Fruit fly (Drosophila melanogaster) whole organism, embryonic: ENCODE measurements around the gene CG43116.
A peak's percentile ranks its signal among the peaks of the same experiment; 100 is the strongest.

Experiments
- Antp ChIP-seq: fragments of 200-800 bp; sonication (Bioruptor generic); optimal IDR thresholded peaks from 3 replicates; lab custom pipeline; 2016; ENCODE audit warnings: missing biosample characterization, missing genetic modification characterization
- Asciz ChIP-seq: fragments of 200-800 bp; sonication (Bioruptor generic); optimal IDR thresholded peaks from 2 replicates; lab custom pipeline; 2017; ENCODE audit warnings: missing biosample characterization, mild to moderate bottlenecking, missing genetic modification characterization, missing genetic modification reagents
- CG1024 ChIP-seq: fragments of 200-800 bp; sonication (Bioruptor generic); IDR thresholded peaks from 2 replicates; pipeline ENCODE4 v1.3.6; 2022; ENCODE audit warnings: missing biosample characterization, missing genetic modification characterization
- CG10366 ChIP-seq: fragments of 200-800 bp; sonication (Bioruptor generic); IDR thresholded peaks from 2 replicates; pipeline ENCODE4 v1.3.6; 2022; ENCODE audit warnings: missing biosample characterization, missing genetic modification characterization
- CG10654 ChIP-seq: fragments of 200-800 bp; sonication (Bioruptor generic); optimal IDR thresholded peaks from 2 replicates; lab custom pipeline; 2016; ENCODE audit warnings: missing biosample characterization, missing genetic modification characterization
- CG11398 ChIP-seq: fragments of 200-800 bp; sonication (Bioruptor generic); optimal IDR thresholded peaks from 2 replicates; lab custom pipeline; 2016; ENCODE audit warnings: missing biosample characterization, missing genetic modification characterization
- CG1233 ChIP-seq: fragments of 200-800 bp; sonication (Bioruptor generic); optimal IDR thresholded peaks from 4 replicates; lab custom pipeline; 2018; ENCODE audit warnings: missing biosample characterization, mild to moderate bottlenecking, missing genetic modification characterization
- CG15601 ChIP-seq: fragments of 200-800 bp; sonication (Bioruptor generic); optimal IDR thresholded peaks from 3 replicates; lab custom pipeline; 2019; ENCODE audit warnings: missing biosample characterization, mild to moderate bottlenecking, missing genetic modification characterization, moderate library complexity
- CG1792 ChIP-seq: fragments of 200-800 bp; sonication (Bioruptor generic); optimal IDR thresholded peaks from 2 replicates; lab custom pipeline; 2016; ENCODE audit warnings: missing biosample characterization, missing genetic modification characterization
- CG18011 ChIP-seq: fragments of 200-800 bp; sonication (Bioruptor generic); optimal IDR thresholded peaks from 2 replicates; lab custom pipeline; 2017; ENCODE audit warnings: missing biosample characterization, missing genetic modification characterization, mild to moderate bottlenecking, moderate library complexity, missing genotype
- CG3995 ChIP-seq: fragments of 200-800 bp; sonication (Bioruptor generic); optimal IDR thresholded peaks from 3 replicates; lab custom pipeline; 2016; ENCODE audit warnings: missing biosample characterization, missing genetic modification characterization
- CG4424 ChIP-seq: fragments of 200-800 bp; sonication (Bioruptor generic); optimal IDR thresholded peaks from 3 replicates; lab custom pipeline; 2016; ENCODE audit warnings: missing biosample characterization, missing genetic modification characterization
- CG5180 ChIP-seq: fragments of 200-800 bp; sonication (Bioruptor generic); optimal IDR thresholded peaks from 3 replicates; lab custom pipeline; 2017; ENCODE audit warnings: missing biosample characterization, missing genetic modification characterization, mild to moderate bottlenecking, moderate library complexity, missing genetic modification reagents
- CG7271 ChIP-seq: fragments of 200-800 bp; sonication (Bioruptor generic); optimal IDR thresholded peaks from 2 replicates; lab custom pipeline; 2018; ENCODE audit warnings: missing biosample characterization, mild to moderate bottlenecking, missing genetic modification characterization, moderate library complexity
- CHES-1-like ChIP-seq: fragments of 200-800 bp; sonication (Bioruptor generic); optimal IDR thresholded peaks from 2 replicates; lab custom pipeline; 2016; ENCODE audit warnings: missing biosample characterization, missing genetic modification characterization
- D ChIP-seq, 2 experiments: fragments of 200-800 bp in 1 of 2; fragments of >200 bp in 1 of 2; sonication (Bioruptor generic) in 1 of 2; optimal IDR thresholded peaks; 2 replicates in 1 of 2; 3 replicates in 1 of 2; lab custom pipeline; 2017; ENCODE audit warnings: mild to moderate bottlenecking in 1 of 2, missing biosample characterization in 1 of 2, missing genetic modification characterization in 1 of 2, missing genetic modification reagents in 1 of 2
- D19A ChIP-seq: fragments of 200-800 bp; optimal IDR thresholded peaks from 3 replicates; lab custom pipeline; 2019; ENCODE audit warnings: missing biosample characterization, mild to moderate bottlenecking, missing genetic modification characterization, moderate library complexity
- Gsc ChIP-seq: fragments of 200-800 bp; sonication (Bioruptor generic); IDR thresholded peaks from 2 replicates; pipeline ENCODE4 v1.3.6; 2022; ENCODE audit warnings: missing biosample characterization, missing genetic modification characterization
- HHEX ChIP-seq: fragments of 200-800 bp; sonication (Bioruptor generic); optimal IDR thresholded peaks from 3 replicates; lab custom pipeline; 2017; ENCODE audit warnings: missing biosample characterization, mild to moderate bottlenecking, missing genetic modification characterization, missing genetic modification reagents
- Hand ChIP-seq: fragments of 200-800 bp; sonication (Bioruptor generic); optimal IDR thresholded peaks from 2 replicates; lab custom pipeline; 2017; ENCODE audit warnings: mild to moderate bottlenecking, missing biosample characterization, missing genetic modification reagents, missing genetic modification characterization
- Kr ChIP-seq: fragments of 200-800 bp; sonication (Bioruptor generic); optimal IDR thresholded peaks from 2 replicates; lab custom pipeline; 2017; ENCODE audit warnings: missing biosample characterization, mild to moderate bottlenecking, missing genetic modification characterization
- MBD-R2 ChIP-seq: fragments of 200-800 bp; sonication (Bioruptor generic); IDR thresholded peaks from 2 replicates; pipeline ENCODE4 v1.3.6; 2022; ENCODE audit warnings: missing biosample characterization, missing genetic modification characterization
- Nf-YB ChIP-seq: fragments of 200-800 bp; sonication (Bioruptor generic); optimal IDR thresholded peaks from 3 replicates; lab custom pipeline; 2019; ENCODE audit warnings: missing biosample characterization, mild to moderate bottlenecking, missing genetic modification characterization, moderate library complexity
- Poxn ChIP-seq: fragments of 200-800 bp; sonication (Bioruptor generic); IDR thresholded peaks from 2 replicates; pipeline ENCODE4 v1.3.6; 2022; ENCODE audit warnings: missing biosample characterization, missing genetic modification characterization
- Sin3A ChIP-seq: fragments of >200 bp; optimal IDR thresholded peaks from 2 replicates; lab custom pipeline; 2018
- Sry-β ChIP-seq: fragments of 200-800 bp; sonication (Bioruptor generic); optimal IDR thresholded peaks from 2 replicates; lab custom pipeline; 2018; ENCODE audit warnings: missing biosample characterization, mild to moderate bottlenecking, missing genetic modification characterization, moderate library complexity
- aop ChIP-seq: fragments of 200-800 bp; sonication (Bioruptor generic); IDR thresholded peaks from 2 replicates; pipeline ENCODE4 v1.3.6; 2022; ENCODE audit warnings: missing biosample characterization, missing genetic modification characterization
- chinmo ChIP-seq: fragments of 200-800 bp; sonication (Bioruptor generic); IDR thresholded peaks from 4 replicates; pipeline ENCODE4 v1.3.6; 2022; ENCODE audit warnings: missing biosample characterization, missing genetic modification characterization; ENCODE audit not compliant: partially characterized antibody
- crp ChIP-seq, 2 experiments: fragments of 200-800 bp; sonication (Bioruptor generic); optimal IDR thresholded peaks; 2 replicates in 1 of 2; 3 replicates in 1 of 2; lab custom pipeline; 2017; ENCODE audit warnings: missing biosample characterization in 2 of 2, missing genetic modification characterization in 2 of 2, mild to moderate bottlenecking in 1 of 2, moderate library complexity in 1 of 2
- cwo ChIP-seq: fragments of 200-800 bp; sonication (Bioruptor generic); optimal IDR thresholded peaks from 3 replicates; lab custom pipeline; 2017; ENCODE audit warnings: missing biosample characterization, missing genetic modification characterization, mild to moderate bottlenecking, moderate library complexity, missing genetic modification reagents
- eyg ChIP-seq: fragments of 200-800 bp; sonication (Bioruptor generic); optimal IDR thresholded peaks from 3 replicates; lab custom pipeline; 2016; ENCODE audit warnings: missing biosample characterization, missing genetic modification characterization
- fd3F ChIP-seq: fragments of 200-800 bp; sonication (Bioruptor generic); optimal IDR thresholded peaks from 2 replicates; lab custom pipeline; 2018; ENCODE audit warnings: missing biosample characterization, mild to moderate bottlenecking, missing genetic modification characterization, moderate library complexity
- fu2 ChIP-seq: fragments of 200-800 bp; sonication (Bioruptor generic); optimal IDR thresholded peaks from 2 replicates; lab custom pipeline; 2016; ENCODE audit warnings: missing biosample characterization, missing genetic modification characterization
- gsb-n ChIP-seq: fragments of 200-800 bp; sonication (Bioruptor generic); optimal IDR thresholded peaks from 3 replicates; lab custom pipeline; 2018; ENCODE audit warnings: missing biosample characterization, mild to moderate bottlenecking, missing genetic modification characterization
- hbn ChIP-seq: fragments of 200-800 bp; sonication (Bioruptor generic); IDR thresholded peaks from 2 replicates; pipeline ENCODE4 v1.3.6; 2022; ENCODE audit warnings: missing biosample characterization, missing genetic modification characterization; ENCODE audit not compliant: partially characterized antibody
- insv ChIP-seq, 2 experiments: fragments of 200-800 bp; sonication (Bioruptor generic); optimal IDR thresholded peaks; 3 replicates each; lab custom pipeline; 2016 to 2018; ENCODE audit warnings: missing biosample characterization in 2 of 2, missing genetic modification characterization in 2 of 2
- jing ChIP-seq: fragments of 200-800 bp; sonication (Bioruptor generic); optimal IDR thresholded peaks from 2 replicates; lab custom pipeline; 2018; ENCODE audit warnings: missing biosample characterization, mild to moderate bottlenecking, missing genetic modification characterization
- nerfin-2 ChIP-seq: fragments of 200-800 bp; sonication (Bioruptor generic); IDR thresholded peaks from 2 replicates; pipeline ENCODE4 v1.3.6; 2022; ENCODE audit warnings: missing biosample characterization, missing genetic modification characterization; ENCODE audit not compliant: partially characterized antibody
- phol ChIP-seq: fragments of 200-800 bp; sonication (Bioruptor generic); optimal IDR thresholded peaks from 3 replicates; lab custom pipeline; 2018; ENCODE audit warnings: missing biosample characterization, mild to moderate bottlenecking, missing genetic modification characterization, moderate library complexity
- prd ChIP-seq, 3 experiments: fragments of >200 bp in 2 of 3; fragments of 200-800 bp in 1 of 3; sonication (Bioruptor generic) in 1 of 3; optimal IDR thresholded peaks in 2 of 3; IDR thresholded peaks in 1 of 3; 2 replicates in 2 of 3; 3 replicates in 1 of 3; pipeline versions ENCODE4 v1.3.6 to Lab custom; 2017 to 2022; ENCODE audit warnings: missing biosample characterization in 1 of 3, missing genetic modification characterization in 1 of 3
- ranshi ChIP-seq: fragments of 200-800 bp; sonication (Bioruptor generic); IDR thresholded peaks from 2 replicates; pipeline ENCODE4 v1.3.6; 2022; ENCODE audit warnings: missing biosample characterization, missing genetic modification characterization
- salm ChIP-seq: fragments of 200-800 bp; sonication (Bioruptor generic); optimal IDR thresholded peaks from 2 replicates; lab custom pipeline; 2018; ENCODE audit warnings: missing biosample characterization, mild to moderate bottlenecking, missing genetic modification characterization
- sd ChIP-seq: fragments of 200-800 bp; sonication (Bioruptor generic); optimal IDR thresholded peaks from 3 replicates; lab custom pipeline; 2018; ENCODE audit warnings: missing biosample characterization, mild to moderate bottlenecking, missing genetic modification characterization, moderate library complexity
- ssp ChIP-seq: fragments of 200-800 bp; sonication (Bioruptor generic); IDR thresholded peaks from 2 replicates; pipeline ENCODE4 v1.3.6; 2022; ENCODE audit warnings: missing biosample characterization, missing genetic modification characterization
- sug ChIP-seq: fragments of 200-800 bp; optimal IDR thresholded peaks from 2 replicates; lab custom pipeline; 2019; ENCODE audit warnings: missing biosample characterization, mild to moderate bottlenecking, missing genetic modification characterization, moderate library complexity
- usp ChIP-seq: fragments of >200 bp; optimal IDR thresholded peaks from 2 replicates; lab custom pipeline; 2017; ENCODE audit warnings: missing biosample characterization, missing genetic modification characterization
- wdn ChIP-seq: fragments of 200-800 bp; sonication (Bioruptor generic); IDR thresholded peaks from 2 replicates; pipeline ENCODE4 v1.3.6; 2022; ENCODE audit warnings: missing biosample characterization, missing genetic modification characterization
- zfh1 ChIP-seq: fragments of 200-800 bp; sonication (Bioruptor generic); IDR thresholded peaks from 3 replicates; pipeline ENCODE4 v1.3.6; 2022; ENCODE audit warnings: missing biosample characterization, missing genetic modification characterization

CG43116 gene

dm6 chr3R:26041417-26042101 lies 44.8 kb upstream of the CG43116 start, which contains the start of gene gro (continued):
- TF ChIP-seq CG18011 (GFP tag; lab: Kevin White, UChicago): peak; percentile 43
- TF ChIP-seq CG1024 (GFP tag; lab: Robert Waterston, UW): peak; percentile 67
- TF ChIP-seq CG1233 (GFP tag; lab: Kevin White, UChicago): peak; percentile 55
- TF ChIP-seq gsb-n (tag; lab: Kevin White, UChicago): peak; percentile 63
- peak; percentile 57 for TF ChIP-seq sug (tag; lab: Kevin White, UChicago)
- no peak for TF ChIP-seq Poxn (GFP tag; lab: Robert Waterston, UW)
- peak; percentile 68 for TF ChIP-seq HHEX
- TF ChIP-seq Hand: peak; percentile 26
- TF ChIP-seq D (optimal IDR thresholded peaks at IDR 0.05; lab: Kevin White, UChicago): no peak
- TF ChIP-seq D (GFP tag; optimal IDR thresholded peaks at IDR 0.05; lab: Kevin White, UChicago): peak; percentile 26
- peak; percentile 9 for TF ChIP-seq Asciz (GFP tag; lab: Kevin White, UChicago)
- peak; percentile 80 for TF ChIP-seq Sin3A (lab: Kevin White, UChicago)
- TF ChIP-seq eyg (GFP tag; lab: Kevin White, UChicago): no peak
- TF ChIP-seq Antp (GFP tag; lab: Kevin White, UChicago): peak; percentile 75
- TF ChIP-seq CG5180 (GFP tag; lab: Kevin White, UChicago): peak; percentile 25
- peak; percentile 31 for TF ChIP-seq CG3995
- TF ChIP-seq CG1792: peak; percentile 61
- no peak for TF ChIP-seq prd (optimal IDR thresholded peaks at IDR 0.05; lab: Kevin White, UChicago)
- peak; percentile 66; the same call in 2 of the 3 replicates for TF ChIP-seq prd (GFP tag; IDR thresholded peaks at IDR 0.05; lab: Robert Waterston, UW)
- TF ChIP-seq fu2 (GFP tag; lab: Kevin White, UChicago): peak; percentile 75
- TF ChIP-seq cwo: no peak
- TF ChIP-seq hbn (GFP tag; lab: Robert Waterston, UW): peak; percentile 58; the same call in 1 of the 2 replicates
- peak; percentile 56 for TF ChIP-seq CG4424 (GFP tag; lab: Kevin White, UChicago)
- TF ChIP-seq Sry-β (GFP tag; lab: Kevin White, UChicago): peak; percentile 11
- no peak for TF ChIP-seq Gsc (GFP tag; lab: Robert Waterston, UW)
- peak; percentile 35 for TF ChIP-seq salm (tag; lab: Kevin White, UChicago)
- peak; percentile 62 for TF ChIP-seq CG10366 (GFP tag; lab: Robert Waterston, UW)
- TF ChIP-seq usp: no peak
- peak; percentile 67; the same call in 2 of the 4 replicates for TF ChIP-seq chinmo (GFP tag; lab: Robert Waterston, UW)
- TF ChIP-seq wdn (GFP tag; lab: Robert Waterston, UW): no peak
- peak; percentile 45 for TF ChIP-seq fd3F (GFP tag; lab: Kevin White, UChicago)
- TF ChIP-seq aop (GFP tag; lab: Robert Waterston, UW): no peak
- TF ChIP-seq ranshi: peak; percentile 75
- peak; percentile 4 for TF ChIP-seq D19A (tag; lab: Kevin White, UChicago)
- no peak for TF ChIP-seq CG7271 (tag; lab: Kevin White, UChicago)
- TF ChIP-seq crp (GFP tag; optimal IDR thresholded peaks at IDR 0.05; lab: Kevin White, UChicago): peak in 1 of 2 experiments; percentile 18
- peak; percentile 83 for TF ChIP-seq phol
- peak; percentile 66; the same call in 2 of the 3 replicates for TF ChIP-seq zfh1 (GFP tag; lab: Robert Waterston, UW)
- TF ChIP-seq ssp: peak; percentile 45
- TF ChIP-seq CG10654 (GFP tag; lab: Kevin White, UChicago): peak; percentile 64
- TF ChIP-seq Kr (GFP tag; lab: Kevin White, UChicago): no peak
- TF ChIP-seq MBD-R2 (GFP tag; lab: Robert Waterston, UW): peak; percentile 67
- TF ChIP-seq Nf-YB (GFP tag; lab: Kevin White, UChicago): peak; percentile 20
- TF ChIP-seq CHES-1-like (GFP tag; lab: Kevin White, UChicago): peak; percentile 81
- TF ChIP-seq jing (GFP tag; lab: Kevin White, UChicago): no peak
- TF ChIP-seq insv (GFP tag; optimal IDR thresholded peaks at IDR 0.05; lab: Kevin White, UChicago): peak in 1 of 2 experiments; percentile 72
- peak; percentile 24 for TF ChIP-seq CG11398
- TF ChIP-seq nerfin-2: peak; percentile 78
- TF ChIP-seq CG15601 (tag; lab: Kevin White, UChicago): peak; percentile 47
- peak; percentile 45 for TF ChIP-seq sd
